Worm (Caenorhabditis elegans) whole organism, mixed stage, embryonic: Measurements from ENCODE around the gene acs-7.

ENCODE experiments used
- blmp-1 ChIP-seq: fragments of 150-350 bp; optimal IDR thresholded peaks from 2 replicates; lab custom pipeline; 2014; ENCODE audit warnings: missing biosample characterization, missing genetic modification characterization
- lin-13 ChIP-seq: fragments of 150-350 bp; optimal IDR thresholded peaks from 2 replicates; lab custom pipeline; 2014; ENCODE audit warnings: missing biosample characterization, missing genetic modification characterization
- lsy-2 ChIP-seq: fragments of 150-350 bp; optimal IDR thresholded peaks from 2 replicates; lab custom pipeline; 2014; ENCODE audit warnings: missing biosample characterization, missing genetic modification characterization
- mab-5 ChIP-seq: fragments of 150-350 bp; optimal IDR thresholded peaks from 2 replicates; lab custom pipeline; 2014; ENCODE audit warnings: missing biosample characterization, missing genetic modification characterization
- nhr-237 ChIP-seq: fragments of 150-350 bp; optimal IDR thresholded peaks from 2 replicates; lab custom pipeline; 2014; ENCODE audit warnings: missing biosample characterization, missing genetic modification characterization
- snpc-4 ChIP-seq: fragments of 150-350 bp; optimal IDR thresholded peaks from 2 replicates; lab custom pipeline; 2014; ENCODE audit warnings: missing biosample characterization, missing genetic modification characterization
- unc-39 ChIP-seq: fragments of 150-350 bp; optimal IDR thresholded peaks from 2 replicates; lab custom pipeline; 2014; ENCODE audit warnings: missing biosample characterization, missing genetic modification characterization
- ztf-11 ChIP-seq: fragments of 150-350 bp; optimal IDR thresholded peaks from 2 replicates; lab custom pipeline; 2014; ENCODE audit warnings: missing biosample characterization, missing genetic modification characterization

DNA sequence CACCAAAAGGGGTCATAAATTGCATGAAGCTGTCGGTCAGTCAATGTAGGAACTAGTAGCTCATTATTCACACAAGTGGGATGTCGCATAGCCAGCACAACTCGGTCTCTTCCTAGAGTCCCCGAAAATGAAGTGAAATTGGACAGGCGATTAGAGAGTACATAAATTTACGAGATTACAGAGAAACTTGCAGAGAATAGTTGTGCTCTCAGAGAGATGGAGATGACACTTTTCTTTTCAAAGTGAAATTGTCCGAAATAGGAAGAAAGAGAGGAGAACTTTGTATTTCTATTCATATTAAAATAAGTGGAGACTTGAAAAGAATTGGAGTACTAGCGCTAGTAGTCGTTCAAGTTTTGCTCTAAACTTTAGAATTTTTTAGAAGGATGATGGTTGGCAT, 13.8 kb downstream of the acs-7 start:
- TF ChIP-seq nhr-237 (no peak), mab-5 (tag; lab: Kevin White, UChicago) (no peak), unc-39 (no peak), lsy-2 (tag; lab: Kevin White, UChicago) (no peak), snpc-4 (tag; lab: Kevin White, UChicago) (no peak), lin-13 (tag; lab: Kevin White, UChicago) (no peak), ztf-11 (tag; lab: Kevin White, UChicago) (no peak), blmp-1 (tag; lab: Kevin White, UChicago) (no peak)
